Fruit fly (Drosophila melanogaster) S2 (cell line): Measurements from ENCODE around the gene CG15423.

Experiments used
- CG8478 ChIP-seq: fragments of >200 bp; optimal IDR thresholded peaks from 2 replicates; lab custom pipeline; 2018
- CTCF ChIP-seq, 2 experiments: fragments of >200 bp; optimal IDR thresholded peaks; 2 replicates each; lab custom pipeline; 2018

- TF ChIP-seq CG8478 (lab: Kevin White, UChicago) (no peak), CTCF (optimal IDR thresholded peaks at IDR 0.05; lab: Kevin White, UChicago) (no peak)
These were observed 19.2 kb downstream of the CG15423 start for dm6 chr2L:4025077-4025476.
